Fruit fly (Drosophila melanogaster): ENCODE data around the gene Pglym78.

Gene Pglym78

DNA sequence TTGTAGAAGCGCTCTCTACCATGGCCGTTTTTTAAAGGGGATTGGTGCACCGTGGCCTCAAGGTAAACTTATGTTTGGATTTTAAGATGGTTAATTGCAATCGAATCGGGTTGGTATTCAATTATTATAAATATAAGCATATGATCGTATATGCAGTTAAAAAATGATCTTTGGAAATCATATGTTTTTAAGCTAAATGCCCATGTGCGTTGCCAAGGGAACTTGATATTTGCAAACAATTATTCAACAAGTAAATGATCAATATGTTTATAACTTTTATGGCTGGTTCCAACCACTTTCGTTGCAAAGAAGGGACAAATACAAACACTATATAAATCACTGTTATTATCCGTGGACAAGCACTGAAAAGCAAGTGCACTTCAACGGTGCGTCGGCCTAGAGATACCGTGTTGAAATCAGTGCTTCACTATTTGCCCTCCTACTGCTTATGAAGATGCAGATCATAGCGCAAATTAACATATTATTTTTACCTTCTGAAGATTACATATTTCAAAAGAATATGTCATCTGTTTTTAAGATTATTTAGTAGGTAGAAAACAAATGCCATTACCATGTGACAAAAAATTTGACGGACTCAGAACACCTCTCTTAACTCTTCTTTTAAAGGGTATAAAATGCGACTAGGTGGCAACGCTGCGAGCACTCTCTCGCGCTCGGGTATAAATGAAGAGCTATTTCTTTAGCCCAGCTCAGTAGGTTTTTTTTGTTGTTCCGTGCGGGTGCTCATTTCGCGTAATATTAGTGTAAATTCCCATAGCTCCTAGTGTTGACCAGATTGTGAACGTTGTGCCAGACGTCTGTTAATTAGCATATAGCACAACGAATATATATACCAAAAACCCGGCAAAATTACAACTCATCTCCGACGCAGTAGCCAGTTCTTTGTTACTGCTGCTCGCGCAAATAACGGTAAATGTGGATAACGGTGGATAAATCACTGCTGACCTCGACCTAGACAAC lies 9.7 kb downstream of the Pglym78 start, which contains the start of gene rdog (continued):
- TF ChIP-seq sima (GFP tag; optimal IDR thresholded peaks at IDR 0.05) (no peak), zf30C (GFP tag; optimal IDR thresholded peaks at IDR 0.05) (no peak), CG30020 (tag; optimal IDR thresholded peaks at IDR 0.05) (peak; percentile 46), GATAe (GFP tag; conservative IDR thresholded peaks at IDR 0.05) (no peak), inv (GFP tag; IDR thresholded peaks at IDR 0.05; ENCODE audit: partially characterized antibody) (no peak), ab (GFP tag; optimal IDR thresholded peaks at IDR 0.05) (peak; percentile 67), Fer2 (tag; optimal IDR thresholded peaks at IDR 0.05) (peak; percentile 48), Myb (GFP tag; optimal IDR thresholded peaks at IDR 0.05) (peak; percentile 55), CG10959 (GFP tag; IDR thresholded peaks at IDR 0.05) (no peak), hkb (optimal IDR thresholded peaks at IDR 0.05) (no peak), hkb (GFP tag; IDR thresholded peaks at IDR 0.05) (peak; percentile 61), al (GFP tag; IDR thresholded peaks at IDR 0.05) (peak; percentile 27; the same call in 1 of the 2 replicates), CG1647 (GFP tag; optimal IDR thresholded peaks at IDR 0.05) (peak; percentile 47), CG14860 (GFP tag; IDR thresholded peaks at IDR 0.05; ENCODE audit: partially characterized antibody) (no peak), jumu (GFP tag; optimal IDR thresholded peaks at IDR 0.05) (peak; percentile 64), CG12391 (tag; optimal IDR thresholded peaks at IDR 0.05) (peak; percentile 85), CG34422 (GFP tag; IDR thresholded peaks at IDR 0.05) (no peak), CG31441 (GFP tag; IDR thresholded peaks at IDR 0.05) (peak; percentile 52), Oaz (GFP tag; IDR thresholded peaks at IDR 0.05) (no peak), CG42726 (GFP tag; IDR thresholded peaks at IDR 0.05; ENCODE audit: partially characterized antibody) (no peak), lilli (GFP tag; optimal IDR thresholded peaks at IDR 0.05) (peak; percentile 88), stc (GFP tag; IDR thresholded peaks at IDR 0.05) (peak; percentile 57; the same call in 1 of the 2 replicates), bab2 (GFP tag; optimal IDR thresholded peaks at IDR 0.05) (no peak), mirr (GFP tag; optimal IDR thresholded peaks at IDR 0.05) (peak; percentile 57), D (optimal IDR thresholded peaks at IDR 0.05) (no peak), D (GFP tag; optimal IDR thresholded peaks at IDR 0.05) (peak; percentile 63), CG14441 (GFP tag; IDR thresholded peaks at IDR 0.05) (peak; percentile 55), CG13424 (tag; optimal IDR thresholded peaks at IDR 0.05) (peak; percentile 77), CG32767 (GFP tag; IDR thresholded peaks at IDR 0.05) (peak; percentile 65; the same call in 1 of the 2 replicates), CG11560 (tag; IDR thresholded peaks at IDR 0.05) (no peak), Fer3 (tag; optimal IDR thresholded peaks at IDR 0.05) (peak; percentile 56), CG7556 (GFP tag; optimal IDR thresholded peaks at IDR 0.05) (peak; percentile 82), pnt (GFP tag; optimal IDR thresholded peaks at IDR 0.05) (peak; percentile 66), slp2 (GFP tag; optimal IDR thresholded peaks at IDR 0.05) (peak; percentile 70), Trl (optimal IDR thresholded peaks at IDR 0.05) (peak; percentile 57 to 74), Trl (GFP tag; optimal IDR thresholded peaks at IDR 0.05) (peak; percentile 76), CG6813 (GFP tag; optimal IDR thresholded peaks at IDR 0.05) (peak; percentile 4), CG17359 (tag; optimal IDR thresholded peaks at IDR 0.05) (peak; percentile 61), Elba2 (GFP tag; optimal IDR thresholded peaks at IDR 0.05) (no peak), CkIIα-i1 (GFP tag; IDR thresholded peaks at IDR 0.05) (no peak), HHEX (GFP tag; optimal IDR thresholded peaks at IDR 0.05) (peak; percentile 75), eve (GFP tag; optimal IDR thresholded peaks at IDR 0.05) (no peak), Side (GFP tag; optimal IDR thresholded peaks at IDR 0.05) (peak; percentile 73), CG17361 (GFP tag; IDR thresholded peaks at IDR 0.05) (peak; percentile 88), fd3F (GFP tag; optimal IDR thresholded peaks at IDR 0.05) (peak; percentile 31), CG7928 (GFP tag; optimal IDR thresholded peaks at IDR 0.05) (peak; percentile 30), trh (GFP tag; optimal IDR thresholded peaks at IDR 0.05) (no peak), ranshi (GFP tag; IDR thresholded peaks at IDR 0.05) (0 out of 2 replicates have a peak, but pooled peaks have one; percentile 47), CG12155 (GFP tag; optimal IDR thresholded peaks at IDR 0.05) (peak; percentile 69), fd96Cb (tag; optimal IDR thresholded peaks at IDR 0.05) (peak; percentile 73)

All from whole organism, embryonic.